Worm (Caenorhabditis elegans): ENCODE data around the gene srbc-1.

The srbc-1 gene

ce11 chrV:3312067-3312666 is 10.4 kb upstream of the srbc-1 start, which contains the start of gene arrd-18:
arrd-18 (minus strand) TSS chrV:3312117.
- no peak for TF ChIP-seq unc-62 (GFP tag; optimal IDR thresholded peaks at IDR 0.05)

ce11 chrV:3308169-3308568 is 6.4 kb upstream of the srbc-1 start, which contains the start of gene srbc-3:
srbc-3 (plus strand) TSS chrV:3308469.
- no peak for TF ChIP-seq unc-62 (GFP tag; optimal IDR thresholded peaks at IDR 0.05)

ce11 chrV:3299437-3299836 is 2.4 kb downstream of the srbc-1 start:
- TF ChIP-seq unc-62 (GFP tag; optimal IDR thresholded peaks at IDR 0.05): no peak

- no peak for TF ChIP-seq unc-62 (GFP tag; optimal IDR thresholded peaks at IDR 0.05)
These were observed 4.0 kb downstream of the srbc-1 start, which contains the start of gene srx-122 for ce11 chrV:3297764-3298163. srx-122 (minus strand) TSS chrV:3297864.

ce11 chrV:3295368-3295767 is 6.4 kb downstream of the srbc-1 start:
- TF ChIP-seq unc-62 (GFP tag; optimal IDR thresholded peaks at IDR 0.05): no peak

ce11 chrV:3289267-3289666 is 12.5 kb downstream of the srbc-1 start, which contains the start of gene F35F10.6:
F35F10.6 (minus strand) TSS chrV:3289367.
- no peak for TF ChIP-seq unc-62 (GFP tag; optimal IDR thresholded peaks at IDR 0.05)

ce11 chrV:3288134-3288533 is 13.7 kb downstream of the srbc-1 start:
- TF ChIP-seq unc-62 (GFP tag; optimal IDR thresholded peaks at IDR 0.05): no peak

- no peak for TF ChIP-seq unc-62 (GFP tag; optimal IDR thresholded peaks at IDR 0.05)
These were observed 14.5 kb downstream of the srbc-1 start, which contains the start of gene F35F10.7 for ce11 chrV:3287330-3287729. F35F10.7 (minus strand) TSS chrV:3287430.

ce11 chrV:3284629-3285028 is 17.2 kb downstream of the srbc-1 start, which contains the start of gene F35F10.5:
F35F10.5 (plus strand) TSS chrV:3284929.
- TF ChIP-seq unc-62 (GFP tag; optimal IDR thresholded peaks at IDR 0.05): no peak

- no peak for TF ChIP-seq unc-62 (GFP tag; optimal IDR thresholded peaks at IDR 0.05)
These were observed 18.8 kb downstream of the srbc-1 start, which contains the start of gene str-64 for ce11 chrV:3282957-3283356. str-64 (plus strand) TSS chrV:3283257.

- no peak for TF ChIP-seq unc-62 (GFP tag; optimal IDR thresholded peaks at IDR 0.05)
These were observed 20.3 kb downstream of the srbc-1 start, which contains the start of gene T28A11.25 for ce11 chrV:3281523-3281922. T28A11.25 (plus strand) TSS chrV:3281823.

ce11 chrV:3280009-3280408 is 21.8 kb downstream of the srbc-1 start, which contains the start of gene T28A11.2:
T28A11.2 (plus strand) TSS chrV:3280379.
- TF ChIP-seq unc-62 (GFP tag; optimal IDR thresholded peaks at IDR 0.05): no peak

ce11 chrV:3279138-3279537 is 22.7 kb downstream of the srbc-1 start:
- no peak for TF ChIP-seq unc-62 (GFP tag; optimal IDR thresholded peaks at IDR 0.05)

- TF ChIP-seq unc-62 (GFP tag; optimal IDR thresholded peaks at IDR 0.05): no peak
These were observed 23.6 kb downstream of the srbc-1 start, which contains the start of gene fbxa-64 for ce11 chrV:3278101-3278639. fbxa-64 (minus strand) TSS chrV:3278151.

ce11 chrV:3276184-3276583 is 25.6 kb downstream of the srbc-1 start:
- no peak for TF ChIP-seq unc-62 (GFP tag; optimal IDR thresholded peaks at IDR 0.05)

- no peak for TF ChIP-seq unc-62 (GFP tag; optimal IDR thresholded peaks at IDR 0.05)
These were observed 26.8 kb downstream of the srbc-1 start, which contains the start of gene T28A11.3 for ce11 chrV:3275033-3275432. T28A11.3 (plus strand) TSS chrV:3275333.

ce11 chrV:3273577-3274100 is 28.2 kb downstream of the srbc-1 start, which contains the start of gene T28A11.4:
T28A11.4 (plus strand) TSS chrV:3274050.
- no peak for TF ChIP-seq unc-62 (GFP tag; optimal IDR thresholded peaks at IDR 0.05)
